Fruit fly (Drosophila melanogaster): ENCODE results near the gene CG33159.
A peak's percentile ranks its signal among the peaks of the same experiment; 100 is the strongest.

CG33159 gene

DNA sequence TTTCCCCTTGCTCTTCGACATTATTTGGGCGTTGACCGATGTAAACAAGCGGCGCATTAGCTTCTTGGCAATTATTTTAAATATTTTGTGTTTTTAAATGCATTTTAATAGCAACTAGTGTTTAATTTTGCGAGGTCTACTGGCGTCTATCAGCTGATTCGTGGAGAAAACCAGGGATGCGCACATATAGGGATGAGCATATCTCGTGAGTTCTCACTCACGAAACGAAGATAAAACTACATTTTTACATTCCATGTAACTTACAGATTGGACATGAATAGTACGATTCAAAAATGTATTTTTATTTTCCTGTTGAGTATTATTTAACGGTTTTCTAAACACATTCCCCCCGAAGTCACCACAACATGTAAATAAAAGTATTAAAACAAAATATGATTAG lies 6.8 kb downstream of the CG33159 start, which contains the start of gene CG14966 (continued):
- no peak for TF ChIP-seq pros (GFP tag; optimal IDR thresholded peaks at IDR 0.05)
- TF ChIP-seq sd (tag; optimal IDR thresholded peaks at IDR 0.05): peak; percentile 82
- TF ChIP-seq mirr (GFP tag; optimal IDR thresholded peaks at IDR 0.05): peak; percentile 30
- peak; percentile 5; the same call in 1 of the 4 replicates for TF ChIP-seq Gug (GFP tag; IDR thresholded peaks at IDR 0.05)
- peak; percentile 20 for TF ChIP-seq B-H2 (GFP tag; optimal IDR thresholded peaks at IDR 0.05)
- no peak for TF ChIP-seq CG8281 (tag; optimal IDR thresholded peaks at IDR 0.05)
- peak; percentile 0 for TF ChIP-seq Camta (GFP tag; optimal IDR thresholded peaks at IDR 0.05)
- TF ChIP-seq PHDP (tag; optimal IDR thresholded peaks at IDR 0.05): peak; percentile 1
- peak; percentile 91 for TF ChIP-seq unc-4 (GFP tag; IDR thresholded peaks at IDR 0.05; ENCODE audit: partially characterized antibody)
- no peak for TF ChIP-seq tll (GFP tag; optimal IDR thresholded peaks at IDR 0.05)
- TF ChIP-seq Ptx1 (GFP tag; IDR thresholded peaks at IDR 0.05): peak; percentile 23; the same call in 1 of the 2 replicates
- TF ChIP-seq CG4424 (GFP tag; optimal IDR thresholded peaks at IDR 0.05): peak; percentile 1
- no peak for TF ChIP-seq CG11247 (GFP tag; IDR thresholded peaks at IDR 0.05)
- peak; percentile 13 for TF ChIP-seq CG10543 (GFP tag; optimal IDR thresholded peaks at IDR 0.05)
- no peak for TF ChIP-seq Ravus (GFP tag; IDR thresholded peaks at IDR 0.05)
- no peak for TF ChIP-seq repo (GFP tag; optimal IDR thresholded peaks at IDR 0.05)
- TF ChIP-seq MBD-R2 (GFP tag; IDR thresholded peaks at IDR 0.05): peak; percentile 97
- peak; percentile 27 for TF ChIP-seq Hmr (GFP tag; optimal IDR thresholded peaks at IDR 0.05)
- TF ChIP-seq CG13287 (GFP tag; IDR thresholded peaks at IDR 0.05; ENCODE audit: partially characterized antibody): peak; percentile 96
- TF ChIP-seq bowl (GFP tag; IDR thresholded peaks at IDR 0.05): no peak
- peak; percentile 75 for TF ChIP-seq vnd (GFP tag; IDR thresholded peaks at IDR 0.05; ENCODE audit: partially characterized antibody)
- TF ChIP-seq Hand (GFP tag; optimal IDR thresholded peaks at IDR 0.05): no peak
- peak; percentile 31 for TF ChIP-seq Fer1 (GFP tag; optimal IDR thresholded peaks at IDR 0.05)
- no peak for TF ChIP-seq CG5245 (GFP tag; optimal IDR thresholded peaks at IDR 0.05)
- 0 out of 2 replicates have a peak, but pooled peaks have one; percentile 28 for TF ChIP-seq Ada2b (GFP tag; IDR thresholded peaks at IDR 0.05)
- 0 out of 3 replicates have a peak, but pooled peaks have one; percentile 24 for TF ChIP-seq CG17361 (GFP tag; IDR thresholded peaks at IDR 0.05)
- no peak for TF ChIP-seq sens-2 (GFP tag; IDR thresholded peaks at IDR 0.05)
- TF ChIP-seq CG1792 (GFP tag; optimal IDR thresholded peaks at IDR 0.05): no peak
- TF ChIP-seq CG15601 (tag; optimal IDR thresholded peaks at IDR 0.05): no peak
- no peak for TF ChIP-seq fru (optimal IDR thresholded peaks at IDR 0.05)
- peak; percentile 12 for TF ChIP-seq CG15269 (tag; optimal IDR thresholded peaks at IDR 0.05)
- TF ChIP-seq bsh (GFP tag; optimal IDR thresholded peaks at IDR 0.05): no peak
- no peak for TF ChIP-seq CG3838 (GFP tag; optimal IDR thresholded peaks at IDR 0.05)
- 0 out of 2 replicates have a peak, but pooled peaks have one; percentile 38 for TF ChIP-seq sob (GFP tag; IDR thresholded peaks at IDR 0.05)
- no peak for TF ChIP-seq emc (GFP tag; optimal IDR thresholded peaks at IDR 0.05)
- TF ChIP-seq CG6175 (GFP tag; IDR thresholded peaks at IDR 0.05): no peak
- TF ChIP-seq Med (GFP tag): peak; percentile 89
- TF ChIP-seq ci (GFP tag; IDR thresholded peaks at IDR 0.05): peak; percentile 50; the same call in 1 of the 3 replicates
- no peak for TF ChIP-seq seq (GFP tag; IDR thresholded peaks at IDR 0.05)
- peak; percentile 91 for TF ChIP-seq Dll (GFP tag; IDR thresholded peaks at IDR 0.05; ENCODE audit: partially characterized antibody)
- TF ChIP-seq CG9215 (GFP tag; IDR thresholded peaks at IDR 0.05): no peak
- TF ChIP-seq Lpt (GFP tag; optimal IDR thresholded peaks at IDR 0.05): no peak
- no peak for TF ChIP-seq Mrtf (GFP tag; IDR thresholded peaks at IDR 0.05)
- TF ChIP-seq gcm (GFP tag; optimal IDR thresholded peaks at IDR 0.05): no peak
- peak in 1 of 2 experiments; percentile 11 for TF ChIP-seq chif (GFP tag; optimal IDR thresholded peaks at IDR 0.05)
- no peak for TF ChIP-seq dmrt11E (tag; optimal IDR thresholded peaks at IDR 0.05)
- no peak for TF ChIP-seq ssp (GFP tag; IDR thresholded peaks at IDR 0.05)
- TF ChIP-seq nmo (GFP tag; optimal IDR thresholded peaks at IDR 0.05): peak; percentile 43
- TF ChIP-seq Dek (tag; optimal IDR thresholded peaks at IDR 0.05): peak; percentile 53
- peak; percentile 8 for TF ChIP-seq bigmax (GFP tag; optimal IDR thresholded peaks at IDR 0.05)
- TF ChIP-seq CG13624 (GFP tag; optimal IDR thresholded peaks at IDR 0.05): peak; percentile 54
